Fruit fly (Drosophila melanogaster) whole organism, embryonic: ENCODE results near the gene UbcE2H.

Source experiments
- Ada2b ChIP-seq: fragments of 200-800 bp; sonication (Bioruptor generic); IDR thresholded peaks from 2 replicates; pipeline ENCODE4 v1.3.6; 2022; ENCODE audit warnings: missing biosample characterization, missing genetic modification characterization
- Bgb ChIP-seq: fragments of 200-800 bp; sonication (Bioruptor generic); IDR thresholded peaks from 2 replicates; pipeline ENCODE4 v1.3.6; 2022; ENCODE audit warnings: missing biosample characterization, missing genetic modification characterization; ENCODE audit not compliant: partially characterized antibody
- CG10543 ChIP-seq: fragments of 200-800 bp; sonication (Bioruptor generic); optimal IDR thresholded peaks from 3 replicates; lab custom pipeline; 2017; ENCODE audit warnings: missing biosample characterization, mild to moderate bottlenecking, missing genetic modification characterization, moderate library complexity
- CG10959 ChIP-seq: fragments of 200-800 bp; sonication (Bioruptor generic); IDR thresholded peaks from 2 replicates; pipeline ENCODE4 v1.3.6; 2022; ENCODE audit warnings: missing biosample characterization, missing genetic modification characterization
- CG10979 ChIP-seq: fragments of 200-800 bp; sonication (Bioruptor generic); optimal IDR thresholded peaks from 2 replicates; lab custom pipeline; 2018; ENCODE audit warnings: missing biosample characterization, mild to moderate bottlenecking, missing genetic modification characterization, moderate library complexity
- CG11093 ChIP-seq: fragments of 200-800 bp; sonication (Bioruptor generic); IDR thresholded peaks from 3 replicates; pipeline ENCODE4 v1.3.6; 2022; ENCODE audit warnings: missing biosample characterization, missing genetic modification characterization
- CG12659 ChIP-seq: fragments of 200-800 bp; sonication (Bioruptor generic); optimal IDR thresholded peaks from 3 replicates; lab custom pipeline; 2017; ENCODE audit warnings: mild to moderate bottlenecking, missing biosample characterization, missing genetic modification reagents, missing genetic modification characterization
- CG13624 ChIP-seq: fragments of 200-800 bp; sonication (Bioruptor generic); optimal IDR thresholded peaks from 2 replicates; lab custom pipeline; 2016; ENCODE audit warnings: missing biosample characterization, missing genetic modification characterization
- CG13894 ChIP-seq: fragments of 200-800 bp; sonication (Bioruptor generic); optimal IDR thresholded peaks from 3 replicates; lab custom pipeline; 2018; ENCODE audit warnings: missing biosample characterization, mild to moderate bottlenecking, missing genetic modification characterization, moderate library complexity
- CG14667 ChIP-seq: fragments of 200-800 bp; sonication (Bioruptor generic); IDR thresholded peaks from 2 replicates; pipeline ENCODE4 v1.3.6; 2022; ENCODE audit warnings: missing biosample characterization, missing genetic modification characterization
- CG1603 ChIP-seq: fragments of 200-800 bp; sonication (Bioruptor generic); optimal IDR thresholded peaks from 2 replicates; lab custom pipeline; 2019; ENCODE audit warnings: missing biosample characterization, mild to moderate bottlenecking, missing genetic modification characterization, moderate library complexity
- CG18764 ChIP-seq: fragments of 200-800 bp; sonication (Bioruptor generic); optimal IDR thresholded peaks from 3 replicates; lab custom pipeline; 2016; ENCODE audit warnings: missing biosample characterization, missing genetic modification characterization
- CG2199 ChIP-seq: fragments of 200-800 bp; sonication (Bioruptor generic); IDR thresholded peaks from 3 replicates; pipeline ENCODE4 v1.3.6; 2022; ENCODE audit warnings: missing biosample characterization, missing genetic modification characterization
- CG3281 ChIP-seq: fragments of 200-800 bp; sonication (Bioruptor generic); optimal IDR thresholded peaks from 3 replicates; lab custom pipeline; 2017; ENCODE audit warnings: missing biosample characterization, mild to moderate bottlenecking, missing genetic modification characterization
- CG33557 ChIP-seq: fragments of 200-800 bp; sonication (Bioruptor generic); optimal IDR thresholded peaks from 2 replicates; lab custom pipeline; 2019; ENCODE audit warnings: missing biosample characterization, mild to moderate bottlenecking, missing genetic modification characterization, moderate library complexity
- CG3407 ChIP-seq: fragments of 200-800 bp; sonication (Bioruptor generic); optimal IDR thresholded peaks from 2 replicates; lab custom pipeline; 2018; ENCODE audit warnings: missing biosample characterization, mild to moderate bottlenecking, missing genetic modification characterization
- CG4617 ChIP-seq: fragments of 200-800 bp; sonication (Bioruptor generic); optimal IDR thresholded peaks from 3 replicates; lab custom pipeline; 2016; ENCODE audit warnings: missing biosample characterization, missing genetic modification characterization, borderline replicate concordance
- CG6689 ChIP-seq: fragments of 200-800 bp; sonication (Bioruptor generic); IDR thresholded peaks from 2 replicates; pipeline ENCODE4 v1.3.6; 2022; ENCODE audit warnings: missing biosample characterization, missing genetic modification characterization
- CG7556 ChIP-seq: fragments of 200-800 bp; sonication (Bioruptor generic); optimal IDR thresholded peaks from 2 replicates; lab custom pipeline; 2017; ENCODE audit warnings: missing biosample characterization, mild to moderate bottlenecking, missing genetic modification characterization
- Deaf1 ChIP-seq: fragments of 200-800 bp; optimal IDR thresholded peaks from 3 replicates; lab custom pipeline; 2019; ENCODE audit warnings: missing biosample characterization, mild to moderate bottlenecking, missing genetic modification characterization, moderate library complexity
- Dip3 ChIP-seq: fragments of 200-800 bp; sonication (Bioruptor generic); optimal IDR thresholded peaks from 3 replicates; lab custom pipeline; 2016; ENCODE audit warnings: missing biosample characterization, missing genetic modification characterization
- HmgZ ChIP-seq: fragments of 200-800 bp; sonication (Bioruptor generic); optimal IDR thresholded peaks from 2 replicates; lab custom pipeline; 2018; ENCODE audit warnings: missing biosample characterization, mild to moderate bottlenecking, missing genetic modification characterization
- Hr3 ChIP-seq: fragments of 200-800 bp; sonication (Bioruptor generic); optimal IDR thresholded peaks from 3 replicates; lab custom pipeline; 2016; ENCODE audit warnings: missing biosample characterization, missing genetic modification characterization
- Lhr ChIP-seq: fragments of 200-800 bp; sonication (Bioruptor generic); optimal IDR thresholded peaks from 3 replicates; lab custom pipeline; 2017; ENCODE audit warnings: mild to moderate bottlenecking, missing biosample characterization, missing genetic modification reagents, missing genetic modification characterization
- Meics ChIP-seq: fragments of 200-800 bp; sonication (Bioruptor generic); optimal IDR thresholded peaks from 2 replicates; lab custom pipeline; 2017; ENCODE audit warnings: missing biosample characterization, mild to moderate bottlenecking, missing genetic modification characterization
- Sin3A ChIP-seq: fragments of >200 bp; optimal IDR thresholded peaks from 2 replicates; lab custom pipeline; 2018
- Sox102F ChIP-seq: fragments of 200-800 bp; sonication (Bioruptor generic); optimal IDR thresholded peaks from 2 replicates; lab custom pipeline; 2018; ENCODE audit warnings: missing biosample characterization, mild to moderate bottlenecking, missing genetic modification characterization, moderate library complexity
- ab ChIP-seq: fragments of 200-800 bp; sonication (Bioruptor generic); optimal IDR thresholded peaks from 2 replicates; lab custom pipeline; 2016; ENCODE audit warnings: missing biosample characterization, missing genetic modification characterization
- btn ChIP-seq: fragments of 200-800 bp; sonication (Bioruptor generic); optimal IDR thresholded peaks from 2 replicates; lab custom pipeline; 2016; ENCODE audit warnings: missing biosample characterization, missing genetic modification characterization
- chinmo ChIP-seq: fragments of 200-800 bp; sonication (Bioruptor generic); IDR thresholded peaks from 4 replicates; pipeline ENCODE4 v1.3.6; 2022; ENCODE audit warnings: missing biosample characterization, missing genetic modification characterization; ENCODE audit not compliant: partially characterized antibody
- crol ChIP-seq: fragments of 200-800 bp; sonication (Bioruptor generic); IDR thresholded peaks from 2 replicates; pipeline ENCODE4 v1.3.6; 2022; ENCODE audit warnings: missing biosample characterization, missing genetic modification characterization
- exex ChIP-seq: fragments of 200-800 bp; sonication (Bioruptor generic); optimal IDR thresholded peaks from 4 replicates; lab custom pipeline; 2018; ENCODE audit warnings: missing biosample characterization, mild to moderate bottlenecking, missing genetic modification characterization, moderate library complexity
- grau ChIP-seq: fragments of 200-800 bp; optimal IDR thresholded peaks from 3 replicates; lab custom pipeline; 2019; ENCODE audit warnings: missing biosample characterization, mild to moderate bottlenecking, missing genetic modification characterization, moderate library complexity
- gro ChIP-seq: fragments of 200-800 bp; sonication (Bioruptor generic); optimal IDR thresholded peaks from 2 replicates; lab custom pipeline; 2016; ENCODE audit warnings: missing biosample characterization, missing genetic modification characterization
- insv ChIP-seq, 2 experiments: fragments of 200-800 bp; sonication (Bioruptor generic); optimal IDR thresholded peaks; 3 replicates each; lab custom pipeline; 2016 to 2018; ENCODE audit warnings: missing biosample characterization in 2 of 2, missing genetic modification characterization in 2 of 2
- klu ChIP-seq: fragments of 200-800 bp; sonication (Bioruptor generic); IDR thresholded peaks from 2 replicates; pipeline ENCODE4 v1.3.6; 2022; ENCODE audit warnings: missing biosample characterization, missing genetic modification characterization
- lab ChIP-seq: fragments of 200-800 bp; sonication (Bioruptor generic); optimal IDR thresholded peaks from 3 replicates; lab custom pipeline; 2017; ENCODE audit warnings: missing biosample characterization, missing genetic modification characterization, mild to moderate bottlenecking, moderate library complexity, missing genetic modification reagents
- pan ChIP-seq, 4 experiments: fragments of >200 bp in 3 of 4; fragments of 200-800 bp in 1 of 4; sonication (Bioruptor generic) in 1 of 4; optimal IDR thresholded peaks in 3 of 4; IDR thresholded peaks in 1 of 4; 2 replicates each; pipeline versions ENCODE4 v1.3.6 to Lab custom; 2017 to 2022; ENCODE audit warnings: missing biosample characterization in 2 of 4, missing genetic modification characterization in 2 of 4, mixed read lengths in 1 of 4
- pfk ChIP-seq: fragments of 200-800 bp; sonication (Bioruptor generic); optimal IDR thresholded peaks from 2 replicates; lab custom pipeline; 2018; ENCODE audit warnings: missing biosample characterization, mild to moderate bottlenecking, missing genetic modification characterization, moderate library complexity
- pros ChIP-seq: fragments of 200-800 bp; sonication (Bioruptor generic); optimal IDR thresholded peaks from 3 replicates; lab custom pipeline; 2019; ENCODE audit warnings: missing biosample characterization, mild to moderate bottlenecking, missing genetic modification characterization, moderate library complexity
- sens-2 ChIP-seq: fragments of 200-800 bp; sonication (Bioruptor generic); IDR thresholded peaks from 2 replicates; pipeline ENCODE4 v1.3.6; 2022; ENCODE audit warnings: missing biosample characterization, missing genetic modification characterization
- sr ChIP-seq: fragments of 200-800 bp; sonication (Bioruptor generic); IDR thresholded peaks from 3 replicates; pipeline ENCODE4 v1.3.6; 2022; ENCODE audit warnings: missing biosample characterization, missing genetic modification characterization
- stc ChIP-seq: fragments of 200-800 bp; sonication (Bioruptor generic); IDR thresholded peaks from 2 replicates; pipeline ENCODE4 v1.3.6; 2022; ENCODE audit warnings: missing biosample characterization, missing genetic modification characterization
- sug ChIP-seq: fragments of 200-800 bp; optimal IDR thresholded peaks from 2 replicates; lab custom pipeline; 2019; ENCODE audit warnings: missing biosample characterization, mild to moderate bottlenecking, missing genetic modification characterization, moderate library complexity
- tap ChIP-seq: fragments of 200-800 bp; optimal IDR thresholded peaks from 3 replicates; lab custom pipeline; 2019; ENCODE audit warnings: missing biosample characterization, mild to moderate bottlenecking, missing genetic modification characterization, moderate library complexity
- vvl ChIP-seq: fragments of 200-800 bp; sonication (Bioruptor generic); IDR thresholded peaks from 2 replicates; pipeline ENCODE4 v1.3.6; 2022; ENCODE audit warnings: missing biosample characterization, missing genetic modification characterization

UbcE2H gene

dm6 chrX:8112715-8113114 is 18.9 kb upstream of the UbcE2H start (continued):
- TF ChIP-seq HmgZ (tag; lab: Kevin White, UChicago) (no peak), CG10959 (GFP tag; lab: Robert Waterston, UW) (no peak), gro (GFP tag; lab: Kevin White, UChicago) (peak; percentile 31), CG6689 (GFP tag; lab: Robert Waterston, UW) (no peak), CG10979 (tag; lab: Kevin White, UChicago) (no peak), Dip3 (GFP tag; lab: Kevin White, UChicago) (peak; percentile 2), CG18764 (GFP tag; lab: Kevin White, UChicago) (no peak), Sin3A (no peak), CG11093 (no peak), CG13894 (no peak), Lhr (GFP tag; lab: Kevin White, UChicago) (no peak), CG10543 (GFP tag; lab: Kevin White, UChicago) (no peak), CG1603 (tag; lab: Kevin White, UChicago) (no peak), Bgb (GFP tag; lab: Robert Waterston, UW) (no peak), vvl (GFP tag; lab: Robert Waterston, UW) (peak; percentile 60; the same call in 1 of the 2 replicates), CG7556 (GFP tag; lab: Kevin White, UChicago) (no peak), CG3281 (GFP tag; lab: Kevin White, UChicago) (peak; percentile 56), lab (GFP tag; lab: Kevin White, UChicago) (peak; percentile 69), pros (no peak), CG2199 (GFP tag; lab: Robert Waterston, UW) (no peak), CG14667 (GFP tag; lab: Robert Waterston, UW) (no peak), CG12659 (GFP tag; lab: Kevin White, UChicago) (peak; percentile 35), Ada2b (GFP tag; lab: Robert Waterston, UW) (peak; percentile 16; the same call in 1 of the 2 replicates), CG33557 (GFP tag; lab: Kevin White, UChicago) (no peak), ab (GFP tag; lab: Kevin White, UChicago) (no peak), stc (GFP tag; lab: Robert Waterston, UW) (0 out of 2 replicates have a peak, but pooled peaks have one; percentile 12)

- TF ChIP-seq sr (GFP tag; lab: Robert Waterston, UW) (peak; percentile 15; the same call in 1 of the 3 replicates), grau (tag; lab: Kevin White, UChicago) (no peak), crol (peak; percentile 88), pan (optimal IDR thresholded peaks at IDR 0.05; lab: Kevin White, UChicago) (no peak), pan (GFP tag; optimal IDR thresholded peaks at IDR 0.05 in 1 of 2, IDR thresholded peaks at IDR 0.05 in 1 of 2) (peak in 1 of 2 experiments; percentile 14), lab (GFP tag; lab: Kevin White, UChicago) (no peak), chinmo (GFP tag; lab: Robert Waterston, UW) (peak; percentile 90; the same call in 2 of the 4 replicates), sug (tag; lab: Kevin White, UChicago) (peak; percentile 26), Sox102F (no peak)
Observed at dm6 chrX:8110984-8111383, 17.1 kb upstream of the UbcE2H start.

- TF ChIP-seq Deaf1 (tag; lab: Kevin White, UChicago) (peak; percentile 8), exex (peak; percentile 72), CG3407 (GFP tag; lab: Kevin White, UChicago) (no peak), btn (GFP tag; lab: Kevin White, UChicago) (no peak), Meics (GFP tag; lab: Kevin White, UChicago) (no peak), CG4617 (GFP tag; lab: Kevin White, UChicago) (no peak), pfk (GFP tag; lab: Kevin White, UChicago) (peak; percentile 87), CG13624 (no peak), tap (no peak), klu (GFP tag; lab: Robert Waterston, UW) (no peak), sens-2 (no peak), insv (GFP tag; optimal IDR thresholded peaks at IDR 0.05; lab: Kevin White, UChicago) (no peak), Hr3 (GFP tag; lab: Kevin White, UChicago) (no peak), pan (optimal IDR thresholded peaks at IDR 0.05; lab: Kevin White, UChicago) (no peak), pan (GFP tag; optimal IDR thresholded peaks at IDR 0.05 in 1 of 2, IDR thresholded peaks at IDR 0.05 in 1 of 2) (no peak)
- TF ChIP-seq, all 482 proteins: peak for 3
Observed at dm6 chrX:8107936-8108335, 14.1 kb upstream of the UbcE2H start.
